Fruit fly (Drosophila melanogaster) whole organism, embryonic: Measurements from ENCODE around the gene CG1273.
A peak's percentile ranks its signal among the peaks of the same experiment; 100 is the strongest.

Experiments used
- Abd-B ChIP-seq: fragments of 200-800 bp; sonication (Bioruptor generic); optimal IDR thresholded peaks from 2 replicates; lab custom pipeline; 2018; ENCODE audit warnings: missing biosample characterization, mild to moderate bottlenecking, missing genetic modification characterization, moderate library complexity
- CG10147 ChIP-seq: fragments of 200-800 bp; sonication (Bioruptor generic); optimal IDR thresholded peaks from 2 replicates; lab custom pipeline; 2019; ENCODE audit warnings: missing biosample characterization, mild to moderate bottlenecking, missing genetic modification characterization, moderate library complexity
- CG10267 ChIP-seq: fragments of 200-800 bp; sonication (Bioruptor generic); optimal IDR thresholded peaks from 2 replicates; lab custom pipeline; 2018; ENCODE audit warnings: missing biosample characterization, mild to moderate bottlenecking, missing genetic modification characterization, moderate library complexity
- CG10462 ChIP-seq: fragments of 200-800 bp; sonication (Bioruptor generic); optimal IDR thresholded peaks from 2 replicates; lab custom pipeline; 2016; ENCODE audit warnings: missing biosample characterization, missing genetic modification characterization
- CG10565 ChIP-seq: fragments of 200-800 bp; sonication (Bioruptor generic); optimal IDR thresholded peaks from 3 replicates; lab custom pipeline; 2016; ENCODE audit warnings: missing biosample characterization, mild to moderate bottlenecking, missing genetic modification characterization
- CG12104 ChIP-seq: fragments of 200-800 bp; sonication (Bioruptor generic); optimal IDR thresholded peaks from 3 replicates; lab custom pipeline; 2016; ENCODE audit warnings: missing biosample characterization, missing genetic modification characterization
- CG12299 ChIP-seq: fragments of 200-800 bp; sonication (Bioruptor generic); optimal IDR thresholded peaks from 2 replicates; lab custom pipeline; 2018; ENCODE audit warnings: missing biosample characterization, mild to moderate bottlenecking, missing genetic modification characterization
- CG13296 ChIP-seq: fragments of 200-800 bp; sonication (Bioruptor generic); optimal IDR thresholded peaks from 3 replicates; lab custom pipeline; 2018; ENCODE audit warnings: missing biosample characterization, mild to moderate bottlenecking, missing genetic modification characterization
- CG13624 ChIP-seq: fragments of 200-800 bp; sonication (Bioruptor generic); optimal IDR thresholded peaks from 2 replicates; lab custom pipeline; 2016; ENCODE audit warnings: missing biosample characterization, missing genetic modification characterization
- CG13894 ChIP-seq: fragments of 200-800 bp; sonication (Bioruptor generic); optimal IDR thresholded peaks from 3 replicates; lab custom pipeline; 2018; ENCODE audit warnings: missing biosample characterization, mild to moderate bottlenecking, missing genetic modification characterization, moderate library complexity
- CG14667 ChIP-seq: fragments of 200-800 bp; sonication (Bioruptor generic); IDR thresholded peaks from 2 replicates; pipeline ENCODE4 v1.3.6; 2022; ENCODE audit warnings: missing biosample characterization, missing genetic modification characterization
- CG14860 ChIP-seq: fragments of 200-800 bp; sonication (Bioruptor generic); IDR thresholded peaks from 3 replicates; pipeline ENCODE4 v1.3.6; 2022; ENCODE audit warnings: missing biosample characterization, missing genetic modification characterization; ENCODE audit not compliant: partially characterized antibody
- CG18599 ChIP-seq: fragments of 200-800 bp; sonication (Bioruptor generic); optimal IDR thresholded peaks from 3 replicates; lab custom pipeline; 2017; ENCODE audit warnings: missing biosample characterization, missing genetic modification characterization, mild to moderate bottlenecking, moderate library complexity, missing genetic modification reagents
- CG30431 ChIP-seq: fragments of 200-800 bp; sonication (Bioruptor generic); optimal IDR thresholded peaks from 2 replicates; lab custom pipeline; 2017; ENCODE audit warnings: missing biosample characterization, missing genetic modification characterization
- CG31441 ChIP-seq: fragments of 200-800 bp; sonication (Bioruptor generic); IDR thresholded peaks from 2 replicates; pipeline ENCODE4 v1.3.6; 2022; ENCODE audit warnings: missing biosample characterization, missing genetic modification characterization
- CG32532 ChIP-seq: fragments of 200-800 bp; sonication (Bioruptor generic); IDR thresholded peaks from 2 replicates; pipeline ENCODE4 v1.3.6; 2022; ENCODE audit warnings: missing biosample characterization, missing genetic modification characterization
- CG8478 ChIP-seq: fragments of >200 bp; optimal IDR thresholded peaks from 2 replicates; lab custom pipeline; 2018
- CG9437 ChIP-seq: fragments of 200-800 bp; sonication (Bioruptor generic); optimal IDR thresholded peaks from 2 replicates; lab custom pipeline; 2018; ENCODE audit warnings: missing biosample characterization, mild to moderate bottlenecking, missing genetic modification characterization
- CG9609 ChIP-seq: fragments of 200-800 bp; sonication (Bioruptor generic); optimal IDR thresholded peaks from 3 replicates; lab custom pipeline; 2016; ENCODE audit warnings: missing biosample characterization, missing genetic modification characterization
- CTCF ChIP-seq: fragments of 200-800 bp; sonication (Bioruptor generic); optimal IDR thresholded peaks from 2 replicates; lab custom pipeline; 2017; ENCODE audit warnings: missing biosample characterization, mild to moderate bottlenecking, missing genetic modification characterization, moderate library complexity
- D19B ChIP-seq: fragments of 200-800 bp; sonication (Bioruptor generic); optimal IDR thresholded peaks from 2 replicates; lab custom pipeline; 2017; ENCODE audit warnings: missing biosample characterization, mild to moderate bottlenecking, missing genetic modification characterization
- Dbx ChIP-seq: fragments of 200-800 bp; sonication (Bioruptor generic); IDR thresholded peaks from 3 replicates; pipeline ENCODE4 v1.3.6; 2022; ENCODE audit warnings: missing biosample characterization, missing genetic modification characterization
- Dll ChIP-seq: fragments of 200-800 bp; sonication (Bioruptor generic); IDR thresholded peaks from 4 replicates; pipeline ENCODE4 v1.3.6; 2022; ENCODE audit warnings: missing biosample characterization, missing genetic modification characterization; ENCODE audit not compliant: partially characterized antibody
- Eip74EF ChIP-seq, 2 experiments: fragments of 200-800 bp in 1 of 2; fragments of >200 bp in 1 of 2; sonication (Bioruptor generic) in 1 of 2; optimal IDR thresholded peaks; 2 replicates each; lab custom pipeline; 2017 to 2019; ENCODE audit warnings: missing biosample characterization in 2 of 2, missing genetic modification characterization in 2 of 2, mild to moderate bottlenecking in 1 of 2, moderate library complexity in 1 of 2
- Elba2 ChIP-seq: fragments of 200-800 bp; sonication (Bioruptor generic); optimal IDR thresholded peaks from 3 replicates; lab custom pipeline; 2016; ENCODE audit warnings: missing biosample characterization, missing genetic modification characterization
- Fer3 ChIP-seq: fragments of 200-800 bp; sonication (Bioruptor generic); optimal IDR thresholded peaks from 2 replicates; lab custom pipeline; 2018; ENCODE audit warnings: missing biosample characterization, mild to moderate bottlenecking, missing genetic modification characterization, moderate library complexity
- Hey ChIP-seq: fragments of 200-800 bp; sonication (Bioruptor generic); optimal IDR thresholded peaks from 3 replicates; lab custom pipeline; 2018; ENCODE audit warnings: missing biosample characterization, mild to moderate bottlenecking, missing genetic modification characterization
- Hr3 ChIP-seq: fragments of 200-800 bp; sonication (Bioruptor generic); optimal IDR thresholded peaks from 3 replicates; lab custom pipeline; 2016; ENCODE audit warnings: missing biosample characterization, missing genetic modification characterization
- Hsf ChIP-seq: fragments of 200-800 bp; sonication (Bioruptor generic); optimal IDR thresholded peaks from 3 replicates; lab custom pipeline; 2016; ENCODE audit warnings: missing biosample characterization, missing genetic modification characterization
- Meics ChIP-seq: fragments of 200-800 bp; sonication (Bioruptor generic); optimal IDR thresholded peaks from 2 replicates; lab custom pipeline; 2017; ENCODE audit warnings: missing biosample characterization, mild to moderate bottlenecking, missing genetic modification characterization
- Myb ChIP-seq: fragments of 200-800 bp; sonication (Bioruptor generic); optimal IDR thresholded peaks from 2 replicates; lab custom pipeline; 2016; ENCODE audit warnings: missing biosample characterization, missing genetic modification characterization
- NC2β ChIP-seq: fragments of 200-800 bp; sonication (Bioruptor generic); optimal IDR thresholded peaks from 2 replicates; lab custom pipeline; 2016; ENCODE audit warnings: missing biosample characterization, missing genetic modification characterization
- Ptx1 ChIP-seq: fragments of 200-800 bp; sonication (Bioruptor generic); IDR thresholded peaks from 2 replicates; pipeline ENCODE4 v1.3.6; 2022; ENCODE audit warnings: missing biosample characterization, missing genetic modification characterization
- Sry-β ChIP-seq: fragments of 200-800 bp; sonication (Bioruptor generic); optimal IDR thresholded peaks from 2 replicates; lab custom pipeline; 2018; ENCODE audit warnings: missing biosample characterization, mild to moderate bottlenecking, missing genetic modification characterization, moderate library complexity
- Stat92E ChIP-seq, 3 experiments: fragments of >200 bp in 2 of 3; fragments of 200-800 bp in 1 of 3; sonication (Bioruptor generic) in 1 of 3; optimal IDR thresholded peaks; 2 replicates each; lab custom pipeline; 2017 to 2019; ENCODE audit warnings: missing biosample characterization in 3 of 3, missing genetic modification characterization in 3 of 3, mild to moderate bottlenecking in 1 of 3, moderate library complexity in 1 of 3
- ac ChIP-seq: fragments of 200-800 bp; sonication (Bioruptor generic); optimal IDR thresholded peaks from 3 replicates; lab custom pipeline; 2017; ENCODE audit warnings: missing biosample characterization, mild to moderate bottlenecking, missing genetic modification characterization
- cad ChIP-seq: fragments of >200 bp; optimal IDR thresholded peaks from 2 replicates; lab custom pipeline; 2017; ENCODE audit warnings: missing biosample characterization, missing genetic modification characterization
- chm ChIP-seq: fragments of 200-800 bp; sonication (Bioruptor generic); IDR thresholded peaks from 2 replicates; pipeline ENCODE4 v1.3.6; 2022; ENCODE audit warnings: missing biosample characterization, missing genetic modification characterization
- ci ChIP-seq: fragments of 200-800 bp; sonication (Bioruptor generic); IDR thresholded peaks from 3 replicates; pipeline ENCODE4 v1.3.6; 2022; ENCODE audit warnings: missing biosample characterization, missing genetic modification characterization
- crol ChIP-seq: fragments of 200-800 bp; sonication (Bioruptor generic); IDR thresholded peaks from 2 replicates; pipeline ENCODE4 v1.3.6; 2022; ENCODE audit warnings: missing biosample characterization, missing genetic modification characterization
- en ChIP-seq: fragments of 200-800 bp; sonication (Bioruptor generic); optimal IDR thresholded peaks from 2 replicates; lab custom pipeline; 2016; ENCODE audit warnings: missing biosample characterization, missing genetic modification characterization
- lbe ChIP-seq: fragments of 200-800 bp; sonication (Bioruptor generic); optimal IDR thresholded peaks from 2 replicates; lab custom pipeline; 2016; ENCODE audit warnings: missing biosample characterization, mild to moderate bottlenecking, missing genetic modification characterization
- lmd ChIP-seq: fragments of 200-800 bp; sonication (Bioruptor generic); IDR thresholded peaks from 2 replicates; pipeline ENCODE4 v1.3.6; 2022; ENCODE audit warnings: missing biosample characterization, missing genetic modification characterization
- mirr ChIP-seq: fragments of 200-800 bp; sonication (Bioruptor generic); optimal IDR thresholded peaks from 3 replicates; lab custom pipeline; 2018; ENCODE audit warnings: missing biosample characterization, mild to moderate bottlenecking, missing genetic modification characterization
- p53 ChIP-seq: fragments of 200-800 bp; sonication (Bioruptor generic); optimal IDR thresholded peaks from 2 replicates; lab custom pipeline; 2016; ENCODE audit warnings: missing biosample characterization, missing genetic modification characterization
- repo ChIP-seq: fragments of 200-800 bp; sonication (Bioruptor generic); optimal IDR thresholded peaks from 2 replicates; lab custom pipeline; 2016; ENCODE audit warnings: missing biosample characterization, missing genetic modification characterization
- shn ChIP-seq: fragments of 200-800 bp; sonication (Bioruptor generic); optimal IDR thresholded peaks from 3 replicates; lab custom pipeline; 2016; ENCODE audit warnings: missing biosample characterization, missing genetic modification characterization
- sim ChIP-seq: fragments of 200-800 bp; sonication (Bioruptor generic); IDR thresholded peaks from 2 replicates; pipeline ENCODE4 v1.3.6; 2022; ENCODE audit warnings: missing biosample characterization, missing genetic modification characterization
- trh ChIP-seq: fragments of 200-800 bp; sonication (Bioruptor generic); optimal IDR thresholded peaks from 2 replicates; lab custom pipeline; 2016; ENCODE audit warnings: missing biosample characterization, missing genetic modification characterization
- tup ChIP-seq: fragments of 200-800 bp; sonication (Bioruptor generic); optimal IDR thresholded peaks from 2 replicates; lab custom pipeline; 2016; ENCODE audit warnings: missing biosample characterization, mild to moderate bottlenecking, missing genetic modification characterization, moderate library complexity
- zf30C ChIP-seq: fragments of 200-800 bp; sonication (Bioruptor generic); optimal IDR thresholded peaks from 3 replicates; lab custom pipeline; 2018; ENCODE audit warnings: missing biosample characterization, mild to moderate bottlenecking, missing genetic modification characterization

CG1273 gene

dm6 chr3L:4259102-4259558 lies 4.4 kb upstream of the CG1273 start, which contains the start of the genes CG15011 and CG1309 (continued):
- TF ChIP-seq CG10147 (GFP tag; lab: Kevin White, UChicago) (peak; percentile 81), shn (GFP tag; lab: Kevin White, UChicago) (peak; percentile 85), Fer3 (peak; percentile 79), CG31441 (GFP tag; lab: Robert Waterston, UW) (peak; percentile 76), lbe (GFP tag; lab: Kevin White, UChicago) (peak; percentile 70), ci (GFP tag; lab: Robert Waterston, UW) (peak; percentile 81), CG12299 (peak; percentile 67), Eip74EF (GFP tag; optimal IDR thresholded peaks at IDR 0.05; lab: Kevin White, UChicago) (peak in 1 of 2 experiments; percentile 53), Hsf (GFP tag; lab: Kevin White, UChicago) (peak; percentile 91), CG13296 (GFP tag; lab: Kevin White, UChicago) (peak; percentile 78), lmd (peak; percentile 83), CG13624 (GFP tag; lab: Kevin White, UChicago) (peak; percentile 88), Elba2 (GFP tag; lab: Kevin White, UChicago) (peak; percentile 96), en (peak; percentile 67), Hr3 (GFP tag; lab: Kevin White, UChicago) (peak; percentile 93), CG30431 (GFP tag; lab: Kevin White, UChicago) (peak; percentile 40), ac (peak; percentile 12), crol (GFP tag; lab: Robert Waterston, UW) (peak; percentile 16; the same call in 1 of the 2 replicates), sim (GFP tag; lab: Robert Waterston, UW) (no peak), D19B (GFP tag; lab: Kevin White, UChicago) (peak; percentile 59), Dll (GFP tag; lab: Robert Waterston, UW) (peak; percentile 59; the same call in 2 of the 4 replicates), p53 (GFP tag; lab: Kevin White, UChicago) (peak; percentile 53), CG12104 (GFP tag; lab: Kevin White, UChicago) (peak; percentile 67), Abd-B (GFP tag; lab: Kevin White, UChicago) (peak; percentile 89), mirr (peak; percentile 65), chm (0 out of 2 replicates have a peak, but pooled peaks have one; percentile 49), CTCF (no peak), Dbx (GFP tag; lab: Robert Waterston, UW) (peak; percentile 72), CG14860 (GFP tag; lab: Robert Waterston, UW) (no peak), CG10267 (peak; percentile 81), cad (GFP tag; lab: Kevin White, UChicago) (no peak), CG8478 (lab: Kevin White, UChicago) (no peak), Hey (tag; lab: Kevin White, UChicago) (no peak), tup (GFP tag; lab: Kevin White, UChicago) (peak; percentile 31), CG14667 (peak; percentile 64), trh (peak; percentile 72), CG10565 (peak; percentile 14), CG32532 (GFP tag; lab: Robert Waterston, UW) (peak; percentile 83), Meics (GFP tag; lab: Kevin White, UChicago) (peak; percentile 77), CG18599 (peak; percentile 83), CG13894 (tag; lab: Kevin White, UChicago) (peak; percentile 82), Myb (peak; percentile 62), CG9437 (GFP tag; lab: Kevin White, UChicago) (peak; percentile 63), zf30C (GFP tag; lab: Kevin White, UChicago) (no peak), CG9609 (GFP tag; lab: Kevin White, UChicago) (peak; percentile 82), Ptx1 (GFP tag; lab: Robert Waterston, UW) (peak; percentile 89), NC2β (GFP tag; lab: Kevin White, UChicago) (peak; percentile 85), Sry-β (GFP tag; lab: Kevin White, UChicago) (peak; percentile 67), Stat92E (GFP tag; optimal IDR thresholded peaks at IDR 0.05; lab: Kevin White, UChicago) (peak in 1 of 3 experiments; percentile 35), repo (GFP tag; lab: Kevin White, UChicago) (peak; percentile 74), CG10462 (GFP tag; lab: Kevin White, UChicago) (peak; percentile 68)
